Worm (Caenorhabditis elegans): ENCODE results near the gene C07B5.4.

- TF ChIP-seq ztf-11 (tag; optimal IDR thresholded peaks at IDR 0.05) (no peak), elt-1 (tag; optimal IDR thresholded peaks at IDR 0.05; ENCODE audit: borderline replicate concordance, insufficient read depth) (no peak), lsy-2 (tag; optimal IDR thresholded peaks at IDR 0.05) (no peak)
Observed at ce11 chrX:9539294-9540030, 10.0 kb downstream of the C07B5.4 start, which contains the start of gene nuc-1.
